Fruit fly (Drosophila melanogaster) whole organism, prepupa: ENCODE data around the gene CG13310.
A peak's percentile ranks its signal among the peaks of the same experiment; 100 is the strongest.

ENCODE experiments used
- CG10631 ChIP-seq: fragments of 200-800 bp; sonication (Bioruptor generic); optimal IDR thresholded peaks from 2 replicates; lab custom pipeline; 2016; ENCODE audit warnings: missing biosample characterization, missing genetic modification characterization
- CG1621 ChIP-seq: fragments of 200-800 bp; sonication (Bioruptor generic); optimal IDR thresholded peaks from 3 replicates; lab custom pipeline; 2018; ENCODE audit warnings: missing biosample characterization, mild to moderate bottlenecking, missing genetic modification characterization
- CG31627 ChIP-seq: fragments of 200-800 bp; sonication (Bioruptor generic); optimal IDR thresholded peaks from 3 replicates; lab custom pipeline; 2016; ENCODE audit warnings: missing biosample characterization, missing genetic modification characterization
- Hr39 ChIP-seq: fragments of 200-800 bp; sonication (Bioruptor generic); optimal IDR thresholded peaks from 2 replicates; lab custom pipeline; 2016; ENCODE audit warnings: missing biosample characterization, missing genetic modification characterization
- OdsH ChIP-seq: fragments of 200-800 bp; sonication (Bioruptor generic); optimal IDR thresholded peaks from 3 replicates; lab custom pipeline; 2016; ENCODE audit warnings: missing biosample characterization, missing genetic modification characterization
- cyc ChIP-seq: fragments of 200-800 bp; sonication (Bioruptor generic); optimal IDR thresholded peaks from 3 replicates; lab custom pipeline; 2016; ENCODE audit warnings: missing biosample characterization, missing genetic modification characterization
- dsx ChIP-seq: fragments of 200-800 bp; optimal IDR thresholded peaks from 3 replicates; lab custom pipeline; 2019; ENCODE audit warnings: missing biosample characterization, mild to moderate bottlenecking, missing genetic modification characterization, moderate library complexity; ENCODE audit not compliant: poor library complexity, severe bottlenecking
- esn ChIP-seq: fragments of 200-800 bp; sonication (Bioruptor generic); optimal IDR thresholded peaks from 2 replicates; lab custom pipeline; 2016; ENCODE audit warnings: missing biosample characterization, mild to moderate bottlenecking, missing genetic modification characterization, moderate library complexity
- lz ChIP-seq: fragments of 200-800 bp; sonication (Bioruptor generic); optimal IDR thresholded peaks from 3 replicates; lab custom pipeline; 2016; ENCODE audit warnings: missing biosample characterization, missing genetic modification characterization
- salr ChIP-seq, 2 experiments: fragments of 200-800 bp; sonication (Bioruptor generic); optimal IDR thresholded peaks; 3 replicates each; lab custom pipeline; 2016 to 2018; ENCODE audit warnings: missing biosample characterization in 2 of 2, missing genetic modification characterization in 2 of 2, mild to moderate bottlenecking in 1 of 2

Gene CG13310

dm6 chr3L:8749676-8750654 lies 50.4 kb downstream of the CG13310 start, which contains the start of gene CG13306:
Gene CG13306 (minus strand): TSS chr3L:8749726.
- TF ChIP-seq OdsH (GFP tag; lab: Kevin White, UChicago) (no peak), dsx (GFP tag; lab: Kevin White, UChicago) (no peak)
- TF ChIP-seq, all 60 proteins: peak for 0

- TF ChIP-seq esn (GFP tag; lab: Kevin White, UChicago) (peak; percentile 18), Hr39 (GFP tag; lab: Kevin White, UChicago) (peak; percentile 47), CG1621 (tag; lab: Kevin White, UChicago) (no peak), CG10631 (GFP tag; lab: Kevin White, UChicago) (no peak), salr (GFP tag; optimal IDR thresholded peaks at IDR 0.05; lab: Kevin White, UChicago) (peak in 1 of 2 experiments; percentile 6), CG31627 (peak; percentile 55), lz (peak; percentile 36), OdsH (GFP tag; lab: Kevin White, UChicago) (peak; percentile 19), cyc (GFP tag; lab: Kevin White, UChicago) (peak; percentile 54)
These were observed 51.5 kb downstream of the CG13310 start for dm6 chr3L:8748839-8749238.
